Worm (Caenorhabditis elegans) whole organism, L3 larva: ENCODE results near the gene dkf-2.

ENCODE experiments used
- ceh-9 ChIP-seq: sonication (generic microtip); optimal IDR thresholded peaks from 2 replicates; lab custom pipeline; 2018; ENCODE audit warnings: missing biosample characterization, missing genetic modification characterization
- jun-1 ChIP-seq: fragments of 150-350 bp; optimal IDR thresholded peaks from 2 replicates; lab custom pipeline; 2014; ENCODE audit warnings: missing biosample characterization, missing genetic modification reagents, missing genetic modification characterization
- lin-15B ChIP-seq: fragments of 150-350 bp; optimal IDR thresholded peaks from 2 replicates; lab custom pipeline; 2014; ENCODE audit warnings: missing biosample characterization, missing genetic modification characterization
- mdl-1 ChIP-seq: fragments of 150-350 bp; optimal IDR thresholded peaks from 2 replicates; lab custom pipeline; 2014; ENCODE audit warnings: missing biosample characterization, missing genetic modification characterization
- nhr-23 ChIP-seq: fragments of 150-350 bp; optimal IDR thresholded peaks from 2 replicates; lab custom pipeline; 2014; ENCODE audit warnings: missing biosample characterization, missing genetic modification reagents, missing genetic modification characterization
- pqm-1 ChIP-seq: fragments of 150-350 bp; optimal IDR thresholded peaks from 2 replicates; lab custom pipeline; 2017; ENCODE audit warnings: missing biosample characterization, missing genetic modification characterization, inconsistent platforms
- snpc-4 ChIP-seq: fragments of 150-350 bp; optimal IDR thresholded peaks from 2 replicates; lab custom pipeline; 2014; ENCODE audit warnings: missing biosample characterization, missing genetic modification characterization
- zag-1 ChIP-seq: fragments of 150-350 bp; optimal IDR thresholded peaks from 2 replicates; lab custom pipeline; 2014; ENCODE audit warnings: missing biosample characterization, missing genetic modification characterization
- ztf-11 ChIP-seq: fragments of 150-350 bp; optimal IDR thresholded peaks from 2 replicates; lab custom pipeline; 2014; ENCODE audit warnings: missing biosample characterization, missing genetic modification characterization

The dkf-2 gene

DNA sequence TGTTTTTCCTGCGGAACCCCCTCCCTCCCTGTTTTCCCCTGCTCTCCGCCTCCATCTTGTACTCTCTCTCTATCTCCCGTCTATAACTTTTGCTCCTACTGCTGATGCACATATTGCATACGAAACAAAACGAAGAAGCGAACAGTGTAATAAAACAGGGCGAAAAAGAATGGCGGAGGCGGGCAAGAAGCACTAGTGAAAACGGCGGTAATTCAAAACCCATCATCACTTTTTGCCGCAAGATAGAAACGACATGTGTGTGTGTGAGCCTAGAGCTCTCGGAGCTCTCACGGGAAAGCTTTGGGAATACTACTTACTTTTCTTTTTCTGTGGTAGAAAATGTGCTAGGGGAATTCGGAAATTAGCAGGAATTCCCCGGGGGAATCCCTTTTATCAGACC is 88.7 kb downstream of the dkf-2 start:
- TF ChIP-seq snpc-4 (tag; lab: Kevin White, UChicago) (no peak), nhr-23 (tag; lab: Kevin White, UChicago) (no peak), zag-1 (tag; lab: Kevin White, UChicago) (no peak), pqm-1 (tag; lab: Kevin White, UChicago) (no peak), ztf-11 (tag; lab: Kevin White, UChicago) (no peak), ceh-9 (tag; lab: Kevin White, UChicago) (no peak), jun-1 (no peak), lin-15B (tag; lab: Kevin White, UChicago) (no peak), mdl-1 (tag; lab: Kevin White, UChicago) (no peak)
- TF ChIP-seq, all 47 proteins: peak for 0
